Worm (Caenorhabditis elegans) whole organism, mixed stage, embryonic: ENCODE measurements around the gene srh-146.

Experiments
- M03D4.4 ChIP-seq: sonication (generic microtip); optimal IDR thresholded peaks from 2 replicates; lab custom pipeline; 2017; ENCODE audit warnings: mild to moderate bottlenecking, missing genetic modification characterization, missing compliant biosample characterization
- bed-3 ChIP-seq: fragments of 200-800 bp; sonication (Bioruptor generic); optimal IDR thresholded peaks from 3 replicates; lab custom pipeline; 2018; ENCODE audit warnings: mild to moderate bottlenecking, missing genetic modification characterization, moderate library complexity, missing compliant biosample characterization
- blmp-1 ChIP-seq: fragments of 150-350 bp; optimal IDR thresholded peaks from 2 replicates; lab custom pipeline; 2014; ENCODE audit warnings: missing biosample characterization, missing genetic modification characterization
- ceh-39 ChIP-seq: fragments of 150-350 bp; optimal IDR thresholded peaks from 2 replicates; lab custom pipeline; 2014; ENCODE audit warnings: missing biosample characterization, missing genetic modification characterization
- ceh-43 ChIP-seq: fragments of 200-800 bp; sonication (Bioruptor generic); optimal IDR thresholded peaks from 2 replicates; lab custom pipeline; 2018; ENCODE audit warnings: mild to moderate bottlenecking, missing genetic modification characterization, moderate library complexity, missing compliant biosample characterization
- ceh-83 ChIP-seq: fragments of 200-800 bp; sonication (Bioruptor generic); optimal IDR thresholded peaks from 2 replicates; lab custom pipeline; 2018; ENCODE audit warnings: mild to moderate bottlenecking, missing genetic modification characterization, missing compliant biosample characterization
- cnd-1 ChIP-seq: fragments of 200-800 bp; sonication (Bioruptor generic); optimal IDR thresholded peaks from 2 replicates; lab custom pipeline; 2018; ENCODE audit warnings: mild to moderate bottlenecking, missing genetic modification characterization, missing compliant biosample characterization
- drap-1 ChIP-seq: fragments of 200-800 bp; sonication (Bioruptor generic); optimal IDR thresholded peaks from 3 replicates; lab custom pipeline; 2018; ENCODE audit warnings: mild to moderate bottlenecking, missing genetic modification characterization, missing compliant biosample characterization
- elt-1 ChIP-seq: sonication (generic microtip); optimal IDR thresholded peaks from 2 replicates; lab custom pipeline; 2017; ENCODE audit warnings: missing genetic modification characterization, mild to moderate bottlenecking, missing compliant biosample characterization, antibody characterized with exemption, moderate library complexity, borderline replicate concordance; ENCODE audit not compliant: insufficient read depth
- elt-3 ChIP-seq: fragments of 150-350 bp; optimal IDR thresholded peaks from 2 replicates; lab custom pipeline; 2014; ENCODE audit warnings: missing biosample characterization, missing genetic modification characterization
- flh-1 ChIP-seq: fragments of 200-800 bp; sonication (Bioruptor generic); optimal IDR thresholded peaks from 2 replicates; lab custom pipeline; 2018; ENCODE audit warnings: mild to moderate bottlenecking, missing genetic modification characterization, moderate library complexity, missing compliant biosample characterization
- ham-2 ChIP-seq: fragments of 200-800 bp; sonication (Bioruptor generic); optimal IDR thresholded peaks from 2 replicates; lab custom pipeline; 2018; ENCODE audit warnings: mild to moderate bottlenecking, missing genetic modification characterization, missing compliant biosample characterization
- hlh-1 ChIP-seq: fragments of 150-350 bp; optimal IDR thresholded peaks from 2 replicates; lab custom pipeline; 2014; ENCODE audit warnings: missing biosample characterization, missing genetic modification reagents, missing genetic modification characterization
- lin-13 ChIP-seq: fragments of 150-350 bp; optimal IDR thresholded peaks from 2 replicates; lab custom pipeline; 2014; ENCODE audit warnings: missing biosample characterization, missing genetic modification characterization
- lin-32 ChIP-seq: fragments of 200-800 bp; sonication (Bioruptor generic); optimal IDR thresholded peaks from 2 replicates; lab custom pipeline; 2018; ENCODE audit warnings: mild to moderate bottlenecking, missing genetic modification characterization, missing compliant biosample characterization
- lsy-2 ChIP-seq: fragments of 150-350 bp; optimal IDR thresholded peaks from 2 replicates; lab custom pipeline; 2014; ENCODE audit warnings: missing biosample characterization, missing genetic modification characterization
- mab-5 ChIP-seq: fragments of 150-350 bp; optimal IDR thresholded peaks from 2 replicates; lab custom pipeline; 2014; ENCODE audit warnings: missing biosample characterization, missing genetic modification characterization
- mep-1 ChIP-seq: fragments of 150-350 bp; optimal IDR thresholded peaks from 2 replicates; lab custom pipeline; 2017; ENCODE audit warnings: missing biosample characterization, missing genetic modification reagents, missing genetic modification characterization, inconsistent platforms
- mls-2 ChIP-seq: sonication (generic microtip); optimal IDR thresholded peaks from 2 replicates; lab custom pipeline; 2016; ENCODE audit warnings: mild to moderate bottlenecking, missing genetic modification characterization, moderate library complexity, missing compliant biosample characterization
- nhr-2 ChIP-seq: fragments of 150-350 bp; optimal IDR thresholded peaks from 2 replicates; lab custom pipeline; 2014; ENCODE audit warnings: missing biosample characterization, missing genetic modification characterization
- nhr-237 ChIP-seq: fragments of 150-350 bp; optimal IDR thresholded peaks from 2 replicates; lab custom pipeline; 2014; ENCODE audit warnings: missing biosample characterization, missing genetic modification characterization
- nhr-28 ChIP-seq: fragments of 150-350 bp; optimal IDR thresholded peaks from 2 replicates; lab custom pipeline; 2014; ENCODE audit warnings: missing biosample characterization, missing genetic modification characterization
- pha-4 ChIP-seq: fragments of 150-350 bp; optimal IDR thresholded peaks from 2 replicates; lab custom pipeline; 2018; ENCODE audit warnings: missing biosample characterization, missing genetic modification reagents, missing genetic modification characterization
- sem-2 ChIP-seq: fragments of 200-800 bp; sonication (Bioruptor generic); optimal IDR thresholded peaks from 2 replicates; lab custom pipeline; 2018; ENCODE audit warnings: mild to moderate bottlenecking, missing genetic modification characterization, missing compliant biosample characterization
- snpc-4 ChIP-seq: fragments of 150-350 bp; optimal IDR thresholded peaks from 2 replicates; lab custom pipeline; 2014; ENCODE audit warnings: missing biosample characterization, missing genetic modification characterization
- sptf-1 ChIP-seq: sonication (generic microtip); optimal IDR thresholded peaks from 2 replicates; lab custom pipeline; 2017; ENCODE audit warnings: mild to moderate bottlenecking, missing genetic modification characterization, moderate library complexity, missing compliant biosample characterization
- tbx-8 ChIP-seq: fragments of 200-800 bp; sonication (Bioruptor generic); optimal IDR thresholded peaks from 2 replicates; lab custom pipeline; 2018; ENCODE audit warnings: mild to moderate bottlenecking, missing genetic modification characterization, moderate library complexity, missing compliant biosample characterization
- unc-120 ChIP-seq: sonication (generic microtip); optimal IDR thresholded peaks from 2 replicates; lab custom pipeline; 2017; ENCODE audit warnings: missing genetic modification characterization, missing compliant biosample characterization; ENCODE audit not compliant: poor library complexity, severe bottlenecking
- unc-39 ChIP-seq: fragments of 150-350 bp; optimal IDR thresholded peaks from 2 replicates; lab custom pipeline; 2014; ENCODE audit warnings: missing biosample characterization, missing genetic modification characterization
- unc-62 ChIP-seq: fragments of 150-350 bp; optimal IDR thresholded peaks from 2 replicates; lab custom pipeline; 2014; ENCODE audit warnings: missing biosample characterization, missing genetic modification reagents, missing genetic modification characterization
- zip-8 ChIP-seq: fragments of 150-350 bp; optimal IDR thresholded peaks from 2 replicates; lab custom pipeline; 2014; ENCODE audit warnings: missing biosample characterization, missing genetic modification characterization
- ztf-11 ChIP-seq: fragments of 150-350 bp; optimal IDR thresholded peaks from 2 replicates; lab custom pipeline; 2014; ENCODE audit warnings: missing biosample characterization, missing genetic modification characterization

Gene srh-146

DNA sequence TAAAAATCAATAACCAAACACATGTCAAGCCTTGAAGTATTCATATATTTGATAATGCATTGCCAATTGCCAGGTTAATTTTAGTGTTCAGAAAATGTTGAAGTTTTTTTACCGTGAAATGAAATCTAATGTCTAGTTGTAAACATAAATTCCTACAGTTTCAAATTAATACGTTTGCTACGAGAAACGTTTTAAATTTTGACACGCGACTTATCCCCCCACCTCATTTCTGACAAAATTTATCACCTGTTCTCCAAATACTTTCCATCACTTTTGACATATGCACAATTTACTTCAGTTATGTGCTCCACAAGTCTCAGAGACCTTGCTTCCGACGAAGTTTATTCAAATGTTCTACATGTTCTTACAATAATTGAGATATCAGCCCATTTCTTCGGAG lies at the start of gene srh-146:
TSS of gene srh-146 (plus strand) at position 301 of the 400 bp plus-strand sequence.
- TF ChIP-seq nhr-237, result no peak
- no peak for TF ChIP-seq ceh-43 (GFP tag; lab: Kevin White, UChicago)
- no peak for TF ChIP-seq hlh-1 (tag; lab: Kevin White, UChicago)
- TF ChIP-seq mls-2 (tag; lab: Kevin White, UChicago), result no peak
- TF ChIP-seq nhr-2 (tag; lab: Kevin White, UChicago), result no peak

DNA sequence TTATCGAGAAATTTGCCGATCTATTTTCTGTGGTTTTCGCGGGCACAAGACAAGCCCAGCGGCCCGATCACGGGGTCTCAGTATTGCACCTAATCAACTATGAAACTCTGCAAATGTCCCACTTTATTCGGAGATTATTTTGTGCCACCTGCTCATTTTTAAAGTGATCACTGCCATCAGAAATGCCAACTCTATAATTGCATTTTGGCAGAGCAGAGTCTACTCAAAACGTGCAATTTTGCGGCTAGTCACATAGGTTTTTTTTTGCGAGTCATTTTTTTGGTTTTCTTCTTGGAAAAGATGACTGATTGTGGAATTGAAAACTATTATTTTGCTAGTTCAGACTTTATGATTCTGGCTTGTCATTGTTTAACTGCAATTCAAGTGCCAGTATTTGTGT lies 49.1 kb upstream of the srh-146 start, which contains the start of gene srh-240:
TSS of gene srh-240 (plus strand) at position 301 of the 400 bp plus-strand sequence.
- no peak for TF ChIP-seq ham-2 (GFP tag; lab: Kevin White, UChicago)
- no peak for TF ChIP-seq ztf-11 (tag; lab: Kevin White, UChicago)
- TF ChIP-seq elt-3, result no peak
- TF ChIP-seq lsy-2, result no peak
- TF ChIP-seq nhr-2 (tag; lab: Kevin White, UChicago), result no peak
- no peak for TF ChIP-seq snpc-4
- TF ChIP-seq sptf-1 (tag; lab: Kevin White, UChicago), result no peak
- no peak for TF ChIP-seq bed-3
- TF ChIP-seq unc-39 (tag; lab: Kevin White, UChicago), result no peak
- TF ChIP-seq elt-1 (tag; lab: Kevin White, UChicago), result no peak
- TF ChIP-seq flh-1 (GFP tag; lab: Kevin White, UChicago), result no peak
- no peak for TF ChIP-seq M03D4.4
- no peak for TF ChIP-seq mep-1 (tag; lab: Kevin White, UChicago)
- no peak for TF ChIP-seq lin-32
- no peak for TF ChIP-seq unc-62 (GFP tag; lab: Kevin White, UChicago)
- no peak for TF ChIP-seq ceh-83
- TF ChIP-seq zip-8 (tag; lab: Kevin White, UChicago), result no peak

- no peak for TF ChIP-seq ceh-39 (tag; lab: Kevin White, UChicago)
- no peak for TF ChIP-seq lin-32
- no peak for TF ChIP-seq bed-3
- TF ChIP-seq mab-5, result no peak
- TF ChIP-seq lin-13, result no peak
- TF ChIP-seq nhr-28 (tag; lab: Kevin White, UChicago), result no peak
- no peak for TF ChIP-seq cnd-1
- TF ChIP-seq hlh-1 (tag; lab: Kevin White, UChicago), result no peak
- no peak for TF ChIP-seq nhr-2 (tag; lab: Kevin White, UChicago)
Observed at ce11 chrV:2869503-2869902, 44.5 kb upstream of the srh-146 start, which contains the start of gene srh-241. Gene srh-241, minus strand, starts transcription at chrV:2869603.

ce11 chrV:2870127-2870526 lies 43.9 kb upstream of the srh-146 start, which contains the start of gene srh-243:
Gene srh-243, plus strand, starts transcription at chrV:2870427.
- no peak for TF ChIP-seq tbx-8 (GFP tag; lab: Kevin White, UChicago)
- no peak for TF ChIP-seq lin-13
- TF ChIP-seq unc-120 (tag; lab: Kevin White, UChicago), result no peak
- no peak for TF ChIP-seq nhr-28 (tag; lab: Kevin White, UChicago)
- no peak for TF ChIP-seq lsy-2
- no peak for TF ChIP-seq drap-1 (GFP tag; lab: Kevin White, UChicago)
- no peak for TF ChIP-seq M03D4.4
- TF ChIP-seq blmp-1, result no peak
- no peak for TF ChIP-seq ceh-43 (GFP tag; lab: Kevin White, UChicago)
- no peak for TF ChIP-seq flh-1 (GFP tag; lab: Kevin White, UChicago)
- no peak for TF ChIP-seq nhr-2 (tag; lab: Kevin White, UChicago)
- no peak for TF ChIP-seq mls-2 (tag; lab: Kevin White, UChicago)
- TF ChIP-seq unc-62 (GFP tag; lab: Kevin White, UChicago), result no peak
- TF ChIP-seq cnd-1, result no peak
- TF ChIP-seq zip-8 (tag; lab: Kevin White, UChicago), result no peak
- TF ChIP-seq sem-2 (GFP tag; lab: Kevin White, UChicago), result no peak
- no peak for TF ChIP-seq pha-4
- TF ChIP-seq ztf-11 (tag; lab: Kevin White, UChicago), result no peak
- TF ChIP-seq elt-1 (tag; lab: Kevin White, UChicago), result no peak
- TF ChIP-seq mab-5, result no peak
